Worm (Caenorhabditis elegans) whole organism, young adult: ENCODE measurements around the gene zip-6.

Source experiments
- B0019.2 ChIP-seq: fragments of 200-800 bp; sonication (Bioruptor generic); conservative IDR thresholded peaks from 2 replicates; pipeline ENCODE4 v1.3.6; 2022; ENCODE audit warnings: missing genetic modification reagents, missing genetic modification characterization, missing compliant biosample characterization
- F39B2.1 ChIP-seq: fragments of 200-800 bp; sonication (Bioruptor generic); IDR thresholded peaks from 2 replicates; pipeline ENCODE4 v1.3.6; 2022; ENCODE audit warnings: missing genetic modification reagents, missing genetic modification characterization, missing compliant biosample characterization
- F57C9.4 ChIP-seq: sonication (generic microtip); optimal IDR thresholded peaks from 2 replicates; lab custom pipeline; 2017; ENCODE audit warnings: mild to moderate bottlenecking, missing genetic modification characterization, missing compliant biosample characterization
- T26A5.8 ChIP-seq: sonication (generic microtip); optimal IDR thresholded peaks from 2 replicates; lab custom pipeline; 2016; ENCODE audit warnings: missing genetic modification characterization, missing compliant biosample characterization
- Y53F4B.3 ChIP-seq: fragments of 200-800 bp; sonication (Bioruptor generic); IDR thresholded peaks from 2 replicates; pipeline ENCODE4 v1.3.6; 2022; ENCODE audit warnings: missing genetic modification reagents, missing genetic modification characterization, missing compliant biosample characterization
- ccch-3 ChIP-seq: fragments of 200-800 bp; sonication (Bioruptor generic); optimal IDR thresholded peaks from 2 replicates; lab custom pipeline; 2018; ENCODE audit warnings: mild to moderate bottlenecking, missing genetic modification characterization, missing compliant biosample characterization
- ceh-40 ChIP-seq: fragments of 200-800 bp; sonication (Bioruptor generic); IDR thresholded peaks from 2 replicates; pipeline ENCODE4 v1.3.6; 2022; ENCODE audit warnings: missing genetic modification characterization, missing compliant biosample characterization
- ceh-79 ChIP-seq: sonication (generic microtip); optimal IDR thresholded peaks from 2 replicates; lab custom pipeline; 2017; ENCODE audit warnings: mild to moderate bottlenecking, missing genetic modification characterization, missing compliant biosample characterization
- chd-7 ChIP-seq: sonication (generic microtip); optimal IDR thresholded peaks from 2 replicates; lab custom pipeline; 2016; ENCODE audit warnings: mild to moderate bottlenecking, missing genetic modification characterization, moderate library complexity, missing compliant biosample characterization
- die-1 ChIP-seq: sonication (generic microtip); optimal IDR thresholded peaks from 2 replicates; lab custom pipeline; 2016; ENCODE audit warnings: missing genotype, mild to moderate bottlenecking, missing genetic modification characterization, missing compliant biosample characterization
- dpff-1 ChIP-seq: sonication (generic microtip); optimal IDR thresholded peaks from 2 replicates; lab custom pipeline; 2017; ENCODE audit warnings: mild to moderate bottlenecking, missing genetic modification characterization, missing compliant biosample characterization
- hlh-26 ChIP-seq: fragments of 200-800 bp; sonication (Bioruptor generic); conservative IDR thresholded peaks from 2 replicates; pipeline ENCODE4 v1.3.6; 2022; ENCODE audit warnings: missing genetic modification reagents, missing genetic modification characterization, missing compliant biosample characterization
- lag-1 ChIP-seq: fragments of 200-800 bp; sonication (Bioruptor generic); IDR thresholded peaks from 2 replicates; pipeline ENCODE4 v1.3.6; 2022; ENCODE audit warnings: missing genetic modification reagents, missing genetic modification characterization, missing compliant biosample characterization
- let-607 ChIP-seq, 2 experiments: fragments of 200-800 bp in 1 of 2; sonication (Bioruptor generic) in 1 of 2; sonication (generic microtip) in 1 of 2; optimal IDR thresholded peaks; 2 replicates each; lab custom pipeline; 2016 to 2018; ENCODE audit warnings: mild to moderate bottlenecking in 2 of 2, missing compliant biosample characterization in 2 of 2, missing genetic modification characterization in 2 of 2, moderate library complexity in 2 of 2, missing genotype in 1 of 2
- lir-1 ChIP-seq: fragments of 200-800 bp; sonication (Bioruptor generic); conservative IDR thresholded peaks from 2 replicates; pipeline ENCODE4 v1.3.6; 2022; ENCODE audit warnings: missing genetic modification reagents, missing genetic modification characterization, missing compliant biosample characterization
- madf-10 ChIP-seq: sonication (generic microtip); optimal IDR thresholded peaks from 2 replicates; lab custom pipeline; 2016; ENCODE audit warnings: mild to moderate bottlenecking, missing genetic modification characterization, missing compliant biosample characterization
- madf-3 ChIP-seq: fragments of 200-800 bp; sonication (Bioruptor generic); IDR thresholded peaks from 2 replicates; pipeline ENCODE4 v1.3.6; 2022; ENCODE audit warnings: missing genetic modification reagents, missing genetic modification characterization, missing compliant biosample characterization
- madf-6 ChIP-seq: fragments of 200-800 bp; sonication (Bioruptor generic); IDR thresholded peaks from 2 replicates; pipeline ENCODE4 v1.3.6; 2022; ENCODE audit warnings: missing genetic modification reagents, missing genetic modification characterization, missing compliant biosample characterization
- nfya-1 ChIP-seq: sonication (generic microtip); optimal IDR thresholded peaks from 2 replicates; lab custom pipeline; 2017; ENCODE audit warnings: antibody characterized with exemption, missing compliant biosample characterization, missing genetic modification characterization, borderline replicate concordance; ENCODE audit not compliant: insufficient read depth
- nfya-2 ChIP-seq: fragments of 200-800 bp; sonication (Bioruptor generic); IDR thresholded peaks from 2 replicates; pipeline ENCODE4 v1.3.6; 2022; ENCODE audit warnings: missing genetic modification reagents, missing genetic modification characterization, missing compliant biosample characterization
- nhr-179 ChIP-seq: sonication (generic microtip); optimal IDR thresholded peaks from 2 replicates; lab custom pipeline; 2016; ENCODE audit warnings: mild to moderate bottlenecking, missing genetic modification characterization, missing compliant biosample characterization
- nhr-80 ChIP-seq: sonication (generic microtip); optimal IDR thresholded peaks from 2 replicates; lab custom pipeline; 2016; ENCODE audit warnings: missing genetic modification characterization, missing compliant biosample characterization
- pbrm-1 ChIP-seq: fragments of 200-800 bp; sonication (Bioruptor generic); IDR thresholded peaks from 2 replicates; pipeline ENCODE4 v1.3.6; 2022; ENCODE audit warnings: missing genetic modification reagents, missing genetic modification characterization, missing compliant biosample characterization
- tbx-9 ChIP-seq: sonication (generic microtip); optimal IDR thresholded peaks from 2 replicates; lab custom pipeline; 2016; ENCODE audit warnings: borderline replicate concordance, missing genetic modification characterization, inconsistent platforms, missing compliant biosample characterization
- ztf-22 ChIP-seq: fragments of 200-800 bp; sonication (Bioruptor generic); optimal IDR thresholded peaks from 2 replicates; lab custom pipeline; 2018; ENCODE audit warnings: mild to moderate bottlenecking, missing genetic modification characterization, moderate library complexity, missing compliant biosample characterization
- ztf-25 ChIP-seq: fragments of 200-800 bp; sonication (Bioruptor generic); IDR thresholded peaks from 2 replicates; pipeline ENCODE4 v1.3.6; 2022; ENCODE audit warnings: missing genetic modification reagents, missing genetic modification characterization, missing compliant biosample characterization
- ztf-28 ChIP-seq: fragments of 200-800 bp; sonication (Bioruptor generic); IDR thresholded peaks from 2 replicates; pipeline ENCODE4 v1.3.6; 2022; ENCODE audit warnings: missing genetic modification reagents, missing genetic modification characterization, missing compliant biosample characterization

zip-6 gene

ce11 chrIV:11176967-11177366 lies 41.0 kb downstream of the zip-6 start, which contains the start of gene rap-3:
TSS of gene rap-3 (plus strand) at chrIV:11177267.
- TF ChIP-seq pbrm-1, result no peak
- TF ChIP-seq, all 124 proteins: peak for 0

- no peak for TF ChIP-seq madf-10 (tag; lab: Kevin White, UChicago)
- TF ChIP-seq T26A5.8 (tag; lab: Kevin White, UChicago), result no peak
- no peak for TF ChIP-seq ccch-3 (GFP tag; lab: Kevin White, UChicago)
- no peak for TF ChIP-seq ztf-22
- no peak for TF ChIP-seq die-1 (tag; lab: Kevin White, UChicago)
- no peak for TF ChIP-seq ztf-25 (GFP tag; lab: Robert Waterston, UW)
- no peak for TF ChIP-seq hlh-26 (GFP tag; lab: Robert Waterston, UW)
- no peak for TF ChIP-seq dpff-1 (tag; lab: Kevin White, UChicago)
- no peak for TF ChIP-seq chd-7
- no peak for TF ChIP-seq F57C9.4
- TF ChIP-seq nhr-179 (tag; lab: Kevin White, UChicago), result no peak
- no peak for TF ChIP-seq B0019.2 (GFP tag; lab: Robert Waterston, UW)
- TF ChIP-seq madf-3, result no peak
- no peak for TF ChIP-seq nhr-80 (tag; lab: Kevin White, UChicago)
- no peak for TF ChIP-seq F39B2.1 (GFP tag; lab: Robert Waterston, UW)
- TF ChIP-seq madf-6, result no peak
- no peak for TF ChIP-seq tbx-9 (tag; lab: Kevin White, UChicago)
- TF ChIP-seq Y53F4B.3, result no peak
- no peak for TF ChIP-seq nfya-2
Observed at ce11 chrIV:11174772-11175171, 43.2 kb downstream of the zip-6 start.

ce11 chrIV:11169652-11170051 lies 48.3 kb downstream of the zip-6 start, which contains the start of gene nhr-67:
TSS of gene nhr-67 (plus strand) at chrIV:11169748.
- TF ChIP-seq ceh-79, result no peak
- no peak for TF ChIP-seq madf-3
- no peak for TF ChIP-seq ztf-25 (GFP tag; lab: Robert Waterston, UW)
- TF ChIP-seq ceh-40 (GFP tag; lab: Robert Waterston, UW), result no peak

ce11 chrIV:11164831-11165230 lies 53.1 kb downstream of the zip-6 start, which contains the start of gene C08F8.6:
TSS of gene C08F8.6 (minus strand) at chrIV:11164931.
- TF ChIP-seq lag-1 (GFP tag; lab: Robert Waterston, UW) (0 out of 2 replicates have a peak, but pooled peaks have one; percentile 44), let-607 (tag; optimal IDR thresholded peaks at IDR 0.05; lab: Kevin White, UChicago) (no peak), ztf-28 (GFP tag; lab: Robert Waterston, UW) (no peak), lir-1 (GFP tag; lab: Robert Waterston, UW) (no peak), nfya-1 (tag; lab: Kevin White, UChicago) (no peak)
